Worm (Caenorhabditis elegans) whole organism, L4 larva: ENCODE data around the gene akap-1.
A peak's percentile ranks its signal among the peaks of the same experiment; 100 is the strongest.

Experiments
- R02D3.7 ChIP-seq: fragments of 150-350 bp; sonication (generic microtip); optimal IDR thresholded peaks from 3 replicates; lab custom pipeline; 2014; ENCODE audit warnings: missing biosample characterization, missing genetic modification characterization
- aly-2 ChIP-seq: sonication (generic microtip); optimal IDR thresholded peaks from 2 replicates; lab custom pipeline; 2018; ENCODE audit warnings: missing biosample characterization, missing genetic modification characterization
- dve-1 ChIP-seq: sonication (generic microtip); optimal IDR thresholded peaks from 2 replicates; lab custom pipeline; 2017; ENCODE audit warnings: antibody characterized with exemption, mild to moderate bottlenecking, missing genetic modification characterization, missing compliant biosample characterization; ENCODE audit not compliant: insufficient read depth
- gei-8 ChIP-seq: fragments of 200-800 bp; sonication (Bioruptor generic); optimal IDR thresholded peaks from 2 replicates; lab custom pipeline; 2018; ENCODE audit warnings: mild to moderate bottlenecking, missing genetic modification characterization, missing compliant biosample characterization
- nhr-237 ChIP-seq: sonication (generic microtip); optimal IDR thresholded peaks from 2 replicates; lab custom pipeline; 2017; ENCODE audit warnings: missing biosample characterization, missing genetic modification characterization
- nhr-28 ChIP-seq: fragments of 150-350 bp; optimal IDR thresholded peaks from 2 replicates; lab custom pipeline; 2014; ENCODE audit warnings: missing biosample characterization, missing genetic modification characterization
- unc-130 ChIP-seq: sonication (generic microtip); optimal IDR thresholded peaks from 2 replicates; lab custom pipeline; 2016; ENCODE audit warnings: missing genetic modification reagents, missing genetic modification characterization, missing compliant biosample characterization

ce11 chrIII:6360114-6360513 lies 6.9 kb downstream of the akap-1 start:
- peak; percentile 35 for TF ChIP-seq nhr-28 (tag; lab: Kevin White, UChicago)
- no peak for TF ChIP-seq dve-1 (tag; lab: Kevin White, UChicago)
- no peak for TF ChIP-seq nhr-237 (tag; lab: Kevin White, UChicago)
- TF ChIP-seq unc-130 (GFP tag; lab: Kevin White, UChicago), result no peak
- TF ChIP-seq gei-8 (GFP tag; lab: Kevin White, UChicago), result no peak
- no peak for TF ChIP-seq aly-2
- TF ChIP-seq R02D3.7 (tag; lab: Kevin White, UChicago), result no peak
